Worm (Caenorhabditis elegans) whole organism, young adult: ENCODE measurements around the gene nhr-199.

ENCODE experiments used
- Y95B8A.8 ChIP-seq: fragments of 200-800 bp; sonication (Bioruptor generic); IDR thresholded peaks from 2 replicates; pipeline ENCODE4 v1.3.6; 2022; ENCODE audit warnings: missing genetic modification reagents, missing genetic modification characterization, missing compliant biosample characterization
- egl-44 ChIP-seq: fragments of 200-800 bp; sonication (Bioruptor generic); IDR thresholded peaks from 2 replicates; pipeline ENCODE4 v1.3.6; 2022; ENCODE audit warnings: missing genetic modification reagents, missing genetic modification characterization, missing compliant biosample characterization
- gei-17 ChIP-seq: fragments of 200-800 bp; sonication (Bioruptor generic); optimal IDR thresholded peaks from 2 replicates; lab custom pipeline; 2018; ENCODE audit warnings: mild to moderate bottlenecking, missing genetic modification characterization, missing compliant biosample characterization
- madf-10 ChIP-seq: sonication (generic microtip); optimal IDR thresholded peaks from 2 replicates; lab custom pipeline; 2016; ENCODE audit warnings: mild to moderate bottlenecking, missing genetic modification characterization, missing compliant biosample characterization
- mel-28 ChIP-seq: sonication (generic microtip); optimal IDR thresholded peaks from 2 replicates; lab custom pipeline; 2016; ENCODE audit warnings: borderline replicate concordance, mild to moderate bottlenecking, missing genetic modification characterization, missing compliant biosample characterization
- nfya-2 ChIP-seq: fragments of 200-800 bp; sonication (Bioruptor generic); IDR thresholded peaks from 2 replicates; pipeline ENCODE4 v1.3.6; 2022; ENCODE audit warnings: missing genetic modification reagents, missing genetic modification characterization, missing compliant biosample characterization
- pha-4 ChIP-seq: fragments of 150-350 bp; sonication (generic microtip); optimal IDR thresholded peaks from 2 replicates; lab custom pipeline; 2014; ENCODE audit warnings: missing biosample characterization, missing genetic modification reagents, missing genetic modification characterization

- TF ChIP-seq madf-10 (tag; lab: Kevin White, UChicago) (no peak), gei-17 (GFP tag; lab: Kevin White, UChicago) (no peak), pha-4 (no peak), mel-28 (tag; lab: Kevin White, UChicago) (no peak), nfya-2 (GFP tag; lab: Robert Waterston, UW) (no peak), egl-44 (no peak), Y95B8A.8 (GFP tag; lab: Robert Waterston, UW) (no peak)
Observed at ce11 chrV:15693682-15694081, 6.0 kb downstream of the nhr-199 start, which contains the start of gene nhr-198.
